Worm (Caenorhabditis elegans) whole organism, mixed stage, embryonic: ENCODE measurements around the gene F21D5.7.

ENCODE experiments used
- M03D4.4 ChIP-seq: sonication (generic microtip); optimal IDR thresholded peaks from 2 replicates; lab custom pipeline; 2017; ENCODE audit warnings: mild to moderate bottlenecking, missing genetic modification characterization, missing compliant biosample characterization
- blmp-1 ChIP-seq: fragments of 150-350 bp; optimal IDR thresholded peaks from 2 replicates; lab custom pipeline; 2014; ENCODE audit warnings: missing biosample characterization, missing genetic modification characterization
- elt-1 ChIP-seq: sonication (generic microtip); optimal IDR thresholded peaks from 2 replicates; lab custom pipeline; 2017; ENCODE audit warnings: missing genetic modification characterization, mild to moderate bottlenecking, missing compliant biosample characterization, antibody characterized with exemption, moderate library complexity, borderline replicate concordance; ENCODE audit not compliant: insufficient read depth
- nhr-237 ChIP-seq: fragments of 150-350 bp; optimal IDR thresholded peaks from 2 replicates; lab custom pipeline; 2014; ENCODE audit warnings: missing biosample characterization, missing genetic modification characterization
- pha-4 ChIP-seq: fragments of 150-350 bp; optimal IDR thresholded peaks from 2 replicates; lab custom pipeline; 2018; ENCODE audit warnings: missing biosample characterization, missing genetic modification reagents, missing genetic modification characterization
- unc-62 ChIP-seq: fragments of 150-350 bp; optimal IDR thresholded peaks from 2 replicates; lab custom pipeline; 2014; ENCODE audit warnings: missing biosample characterization, missing genetic modification reagents, missing genetic modification characterization

ce11 chrIV:8705504-8705903, 38.0 kb downstream of the F21D5.7 start, which contains the start of gene H23L24.4:
- TF ChIP-seq pha-4 (tag; lab: Kevin White, UChicago) (no peak), blmp-1 (tag; lab: Kevin White, UChicago) (no peak), elt-1 (tag; lab: Kevin White, UChicago) (no peak), unc-62 (GFP tag; lab: Kevin White, UChicago) (no peak), M03D4.4 (no peak), nhr-237 (tag; lab: Kevin White, UChicago) (no peak)
